Fruit fly (Drosophila melanogaster): ENCODE measurements around the gene Tmtc2.

- TF ChIP-seq EcR (GFP tag; optimal IDR thresholded peaks at IDR 0.05) (no peak), CG4496 (GFP tag; IDR thresholded peaks at IDR 0.05) (no peak), Ets98B (GFP tag; IDR thresholded peaks at IDR 0.05) (no peak), CG32121 (GFP tag; IDR thresholded peaks at IDR 0.05) (no peak)
Observed at dm6 chr2L:974105-974504, 51.5 kb downstream of the Tmtc2 start.
